Fruit fly (Drosophila melanogaster) whole organism, wandering third instar larva: ENCODE data around the gene Arfip.

ENCODE experiments used
- CG9705 ChIP-seq: fragments of 200-800 bp; sonication (Bioruptor generic); optimal IDR thresholded peaks from 2 replicates; lab custom pipeline; 2018; ENCODE audit warnings: missing biosample characterization, mild to moderate bottlenecking, missing genetic modification characterization
- CrebA ChIP-seq: fragments of 200-800 bp; sonication (Bioruptor generic); optimal IDR thresholded peaks from 2 replicates; lab custom pipeline; 2016; ENCODE audit warnings: missing biosample characterization, mild to moderate bottlenecking, missing genetic modification characterization, borderline replicate concordance
- Dfd ChIP-seq: fragments of >200 bp; optimal IDR thresholded peaks from 2 replicates; lab custom pipeline; 2017; ENCODE audit warnings: missing biosample characterization, missing genetic modification characterization
- Dif ChIP-seq: fragments of 200-275, 200-300 bp; sonication (Bioruptor generic); optimal IDR thresholded peaks from 2 replicates; lab custom pipeline; 2018; ENCODE audit warnings: missing biosample characterization, missing genetic modification characterization; ENCODE audit not compliant: partially characterized antibody
- Hr83 ChIP-seq: fragments of 200-300 bp; sonication (Bioruptor generic); optimal IDR thresholded peaks from 2 replicates; lab custom pipeline; 2016; ENCODE audit warnings: missing biosample characterization, mild to moderate bottlenecking, missing genetic modification characterization, moderate library complexity; ENCODE audit not compliant: poor library complexity, severe bottlenecking
- Mio ChIP-seq: sonication (Bioruptor generic); optimal IDR thresholded peaks from 2 replicates; lab custom pipeline; 2016; ENCODE audit warnings: missing biosample characterization, missing genetic modification characterization
- OdsH ChIP-seq: fragments of 200-800 bp; sonication (Bioruptor generic); optimal IDR thresholded peaks from 2 replicates; lab custom pipeline; 2016; ENCODE audit warnings: missing biosample characterization, mild to moderate bottlenecking, missing genetic modification characterization
- br ChIP-seq: fragments of 200-800 bp; sonication (Bioruptor generic); optimal IDR thresholded peaks from 2 replicates; lab custom pipeline; 2016; ENCODE audit warnings: missing biosample characterization, missing genetic modification characterization
- dl ChIP-seq, 2 experiments: fragments of 175-275, 200-275 bp in 1 of 2; fragments of 200-275 bp in 1 of 2; sonication (Bioruptor generic); optimal IDR thresholded peaks; lab custom pipeline; 2018; ENCODE audit warnings: mild to moderate bottlenecking in 2 of 2, missing biosample characterization in 2 of 2, missing genetic modification characterization in 2 of 2, moderate library complexity in 2 of 2; ENCODE audit not compliant: partially characterized antibody in 2 of 2, insufficient read depth in 1 of 2
- fru ChIP-seq: fragments of 200-800 bp; sonication (Bioruptor generic); optimal IDR thresholded peaks from 3 replicates; lab custom pipeline; 2016; ENCODE audit warnings: missing biosample characterization, mild to moderate bottlenecking, missing genetic modification characterization
- h ChIP-seq: fragments of 200-800 bp; sonication (Bioruptor generic); optimal IDR thresholded peaks from 3 replicates; lab custom pipeline; 2016; ENCODE audit warnings: missing biosample characterization, mild to moderate bottlenecking, missing genetic modification characterization
- psq ChIP-seq: fragments of 200-800 bp; sonication (Bioruptor generic); optimal IDR thresholded peaks from 3 replicates; lab custom pipeline; 2017; ENCODE audit warnings: missing biosample characterization, mild to moderate bottlenecking, missing genetic modification characterization, moderate library complexity
- rgr ChIP-seq: fragments of 200-800 bp; sonication (Bioruptor generic); optimal IDR thresholded peaks from 3 replicates; lab custom pipeline; 2016; ENCODE audit warnings: missing biosample characterization, mild to moderate bottlenecking, missing genetic modification characterization
- usp ChIP-seq: fragments of >200 bp; optimal IDR thresholded peaks from 2 replicates; lab custom pipeline; 2017; ENCODE audit warnings: missing biosample characterization, missing genetic modification characterization

DNA sequence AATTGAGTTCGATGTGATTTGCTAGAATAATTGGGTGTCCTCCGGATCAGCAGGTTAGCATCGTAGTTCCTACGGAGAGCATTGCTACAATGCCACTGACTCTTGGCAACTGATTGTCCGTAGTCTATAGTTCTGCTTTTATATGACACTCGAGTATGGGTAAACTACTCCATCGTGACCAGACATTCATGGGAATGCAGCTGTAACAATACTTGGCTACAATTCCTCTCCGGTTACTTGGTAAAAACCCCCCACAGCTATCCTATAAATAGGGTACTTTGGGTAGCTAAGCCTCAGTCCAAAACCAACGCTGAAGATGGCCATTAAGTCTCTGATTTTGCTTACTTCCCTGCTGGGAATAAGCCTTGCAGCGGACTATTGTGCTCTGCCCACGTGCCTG is 9.6 kb downstream of the Arfip start, which contains the start of gene scpr-C:
- TF ChIP-seq rgr (GFP tag; lab: Kevin White, UChicago) = no peak
- TF ChIP-seq br = no peak
- TF ChIP-seq Dfd (GFP tag; lab: Kevin White, UChicago) = no peak
- no peak for TF ChIP-seq usp (GFP tag; lab: Kevin White, UChicago)
- no peak for TF ChIP-seq psq (GFP tag; lab: Kevin White, UChicago)
- no peak for TF ChIP-seq OdsH (GFP tag; lab: Kevin White, UChicago)
- TF ChIP-seq h (GFP tag; lab: Kevin White, UChicago) = no peak
- no peak for TF ChIP-seq CrebA
- TF ChIP-seq dl (GFP tag; optimal IDR thresholded peaks at IDR 0.05; lab: Kevin White, UChicago; ENCODE audit: insufficient read depth in 1 of 2, partially characterized antibody in 2 of 2) = no peak
- no peak for TF ChIP-seq Dif (GFP tag; lab: Kevin White, UChicago)
- no peak for TF ChIP-seq CG9705 (GFP tag; lab: Kevin White, UChicago)
- no peak for TF ChIP-seq Hr83
- TF ChIP-seq Mio (GFP tag; lab: Kevin White, UChicago) = no peak
- no peak for TF ChIP-seq fru (GFP tag; lab: Kevin White, UChicago)
